Worm (Caenorhabditis elegans) whole organism, early embryonic: ENCODE results near the gene daf-2.

Experiments
- B0310.2 ChIP-seq: sonication (generic microtip); optimal IDR thresholded peaks from 2 replicates; lab custom pipeline; 2016; ENCODE audit warnings: mild to moderate bottlenecking, missing genetic modification characterization, missing compliant biosample characterization
- F13C5.2 ChIP-seq: sonication (generic microtip); optimal IDR thresholded peaks from 2 replicates; lab custom pipeline; 2017; ENCODE audit warnings: mild to moderate bottlenecking, missing genetic modification characterization, inconsistent platforms, missing compliant biosample characterization
- aly-1 ChIP-seq: sonication (generic microtip); optimal IDR thresholded peaks from 2 replicates; lab custom pipeline; 2016; ENCODE audit warnings: missing genetic modification characterization, missing compliant biosample characterization
- ama-1 ChIP-seq: fragments of 150-350 bp; optimal IDR thresholded peaks from 2 replicates; lab custom pipeline; 2014
- ceh-13 ChIP-seq: fragments of 200-800 bp; sonication (Bioruptor generic); optimal IDR thresholded peaks from 2 replicates; lab custom pipeline; 2018; ENCODE audit warnings: mild to moderate bottlenecking, missing genetic modification characterization, missing compliant biosample characterization
- ceh-36 ChIP-seq: sonication (generic microtip); optimal IDR thresholded peaks from 2 replicates; lab custom pipeline; 2016; ENCODE audit warnings: missing genetic modification characterization, inconsistent platforms, missing compliant biosample characterization
- ets-7 ChIP-seq: sonication (generic microtip); optimal IDR thresholded peaks from 2 replicates; lab custom pipeline; 2016; ENCODE audit warnings: missing genotype, missing genetic modification characterization, missing compliant biosample characterization
- flt-1 ChIP-seq: fragments of 200-800 bp; sonication (Bioruptor generic); IDR thresholded peaks from 2 replicates; pipeline ENCODE4 v1.3.6; 2022; ENCODE audit warnings: missing genetic modification characterization, missing compliant biosample characterization
- hmbx-1 ChIP-seq: sonication (generic microtip); optimal IDR thresholded peaks from 2 replicates; lab custom pipeline; 2016; ENCODE audit warnings: mild to moderate bottlenecking, missing genetic modification characterization, missing compliant biosample characterization
- hmg-4 ChIP-seq: fragments of 200-800 bp; sonication (Bioruptor generic); optimal IDR thresholded peaks from 2 replicates; lab custom pipeline; 2018; ENCODE audit warnings: mild to moderate bottlenecking, missing genetic modification characterization, missing compliant biosample characterization
- hnd-1 ChIP-seq: sonication (generic microtip); optimal IDR thresholded peaks from 2 replicates; lab custom pipeline; 2016; ENCODE audit warnings: missing genetic modification characterization, missing compliant biosample characterization
- pes-1 ChIP-seq: fragments of 200-800 bp; sonication (Bioruptor generic); IDR thresholded peaks from 2 replicates; pipeline ENCODE4 v1.3.6; 2022; ENCODE audit warnings: missing genetic modification reagents, missing genetic modification characterization, missing compliant biosample characterization
- scrt-1 ChIP-seq: fragments of 200-800 bp; sonication (Bioruptor generic); IDR thresholded peaks from 2 replicates; pipeline ENCODE4 v1.3.6; 2022; ENCODE audit warnings: missing genetic modification characterization, missing compliant biosample characterization
- sea-1 ChIP-seq: fragments of 200-800 bp; sonication (Bioruptor generic); conservative IDR thresholded peaks from 2 replicates; pipeline ENCODE4 v1.3.6; 2022; ENCODE audit warnings: missing genetic modification characterization, missing compliant biosample characterization
- tbx-11 ChIP-seq: fragments of 200-800 bp; sonication (Bioruptor generic); IDR thresholded peaks from 2 replicates; pipeline ENCODE4 v1.3.6; 2022; ENCODE audit warnings: missing genetic modification characterization, missing compliant biosample characterization
- tbx-37 ChIP-seq: fragments of 200-800 bp; sonication (Bioruptor generic); conservative IDR thresholded peaks from 2 replicates; pipeline ENCODE4 v1.3.6; 2022; ENCODE audit warnings: missing genetic modification reagents, missing genetic modification characterization, missing compliant biosample characterization
- tra-4 ChIP-seq: sonication (generic microtip); optimal IDR thresholded peaks from 2 replicates; lab custom pipeline; 2017; ENCODE audit warnings: missing genetic modification characterization, missing compliant biosample characterization

The daf-2 gene

ce11 chrIII:3029822-3030221 is 10.8 kb downstream of the daf-2 start:
- TF ChIP-seq flt-1 (GFP tag; lab: Robert Waterston, UW) (no peak), tbx-37 (GFP tag; lab: Robert Waterston, UW) (no peak), ets-7 (tag; lab: Kevin White, UChicago) (no peak), tbx-11 (GFP tag; lab: Robert Waterston, UW) (no peak), B0310.2 (tag; lab: Kevin White, UChicago) (no peak), ceh-13 (GFP tag; lab: Kevin White, UChicago) (no peak)

DNA sequence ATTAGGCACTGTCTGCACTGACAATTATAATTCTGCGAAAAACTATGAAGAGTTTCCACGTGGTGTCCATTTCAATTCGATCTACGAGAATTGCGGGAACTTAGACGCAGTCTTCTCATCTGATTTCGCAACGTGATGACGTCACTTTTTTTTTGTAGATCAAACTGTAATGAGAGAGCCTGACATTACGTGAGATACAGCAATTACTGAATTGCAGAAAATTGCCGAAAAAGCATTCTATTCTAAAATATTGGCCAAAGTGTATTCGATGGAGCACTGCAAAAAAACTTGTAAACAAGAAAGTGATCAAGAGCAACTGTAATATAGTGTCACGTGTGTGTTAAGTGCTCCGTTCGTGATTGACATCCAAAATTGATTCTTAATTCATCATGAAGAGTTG is 14.0 kb downstream of the daf-2 start:
- TF ChIP-seq B0310.2 (tag; lab: Kevin White, UChicago): no peak
- no peak for TF ChIP-seq ceh-36 (tag; lab: Kevin White, UChicago)
- TF ChIP-seq tbx-11 (GFP tag; lab: Robert Waterston, UW): no peak
- TF ChIP-seq hmg-4 (GFP tag; lab: Kevin White, UChicago): no peak
- TF ChIP-seq hmbx-1 (tag; lab: Kevin White, UChicago): no peak
- TF ChIP-seq scrt-1 (GFP tag; lab: Robert Waterston, UW): no peak
- TF ChIP-seq flt-1 (GFP tag; lab: Robert Waterston, UW): no peak

DNA sequence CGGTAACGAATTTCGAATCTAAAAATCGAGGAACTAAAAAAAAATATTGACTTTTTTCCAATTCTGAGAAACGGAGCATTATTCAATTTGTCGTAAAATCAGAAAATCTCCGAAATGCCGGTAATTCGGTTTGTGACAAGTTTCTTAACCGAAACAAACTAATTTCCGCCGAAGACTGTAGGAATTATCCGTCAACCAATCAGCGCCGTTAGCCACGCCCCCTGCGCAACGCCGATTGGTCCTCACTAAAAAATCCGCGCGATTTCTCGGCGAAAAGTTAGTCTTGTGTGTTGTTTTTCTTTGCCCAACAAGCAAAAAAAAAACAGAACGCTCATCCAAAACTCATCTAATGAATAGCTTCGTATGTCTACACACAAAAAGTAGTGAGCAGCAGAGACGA is 20.6 kb downstream of the daf-2 start:
- TF ChIP-seq ets-7 (tag; lab: Kevin White, UChicago): no peak
- no peak for TF ChIP-seq tbx-37 (GFP tag; lab: Robert Waterston, UW)
- TF ChIP-seq flt-1 (GFP tag; lab: Robert Waterston, UW): no peak
- no peak for TF ChIP-seq hmbx-1 (tag; lab: Kevin White, UChicago)
- TF ChIP-seq aly-1: no peak
- TF ChIP-seq hnd-1 (tag; lab: Kevin White, UChicago): no peak
- TF ChIP-seq ama-1: no peak
- no peak for TF ChIP-seq scrt-1 (GFP tag; lab: Robert Waterston, UW)
- TF ChIP-seq B0310.2 (tag; lab: Kevin White, UChicago): no peak
- no peak for TF ChIP-seq F13C5.2 (tag; lab: Kevin White, UChicago)
- no peak for TF ChIP-seq ceh-13 (GFP tag; lab: Kevin White, UChicago)
- TF ChIP-seq pes-1 (GFP tag; lab: Robert Waterston, UW): no peak
- TF ChIP-seq sea-1: no peak
- TF ChIP-seq ceh-36 (tag; lab: Kevin White, UChicago): no peak
- no peak for TF ChIP-seq tbx-11 (GFP tag; lab: Robert Waterston, UW)
- no peak for TF ChIP-seq hmg-4 (GFP tag; lab: Kevin White, UChicago)
- no peak for TF ChIP-seq tra-4 (tag; lab: Kevin White, UChicago)

- no peak for TF ChIP-seq sea-1
- no peak for TF ChIP-seq flt-1 (GFP tag; lab: Robert Waterston, UW)
- no peak for TF ChIP-seq tbx-11 (GFP tag; lab: Robert Waterston, UW)
- no peak for TF ChIP-seq F13C5.2 (tag; lab: Kevin White, UChicago)
Measured at ce11 chrIII:3018822-3019221, 21.8 kb downstream of the daf-2 start.

- 0 out of 2 replicates have a peak, but pooled peaks have one; percentile 4 for TF ChIP-seq tbx-37 (GFP tag; lab: Robert Waterston, UW)
- peak; percentile 11; the same call in 1 of the 2 replicates for TF ChIP-seq pes-1 (GFP tag; lab: Robert Waterston, UW)
Measured at ce11 chrIII:3011644-3012043, 29.0 kb downstream of the daf-2 start.

DNA sequence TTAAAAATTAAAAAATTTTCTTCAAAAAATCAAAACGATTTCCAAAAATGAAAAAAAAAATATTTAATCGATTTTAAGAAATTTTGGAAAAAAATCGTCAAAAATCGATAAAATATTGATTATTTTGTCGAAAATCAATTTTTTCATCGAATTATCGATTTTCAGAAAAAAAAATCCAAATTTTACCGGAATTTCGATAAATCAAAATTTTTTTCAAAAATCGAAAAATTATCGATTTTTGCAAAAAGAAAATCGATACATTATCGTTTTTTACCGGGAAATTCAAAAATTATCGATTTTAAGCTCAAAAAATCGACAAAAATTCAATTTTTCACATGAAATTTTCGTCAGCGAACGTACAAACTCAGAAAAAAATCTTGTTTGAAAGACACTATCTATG is 45.4 kb downstream of the daf-2 start:
- no peak for TF ChIP-seq tra-4 (tag; lab: Kevin White, UChicago)

DNA sequence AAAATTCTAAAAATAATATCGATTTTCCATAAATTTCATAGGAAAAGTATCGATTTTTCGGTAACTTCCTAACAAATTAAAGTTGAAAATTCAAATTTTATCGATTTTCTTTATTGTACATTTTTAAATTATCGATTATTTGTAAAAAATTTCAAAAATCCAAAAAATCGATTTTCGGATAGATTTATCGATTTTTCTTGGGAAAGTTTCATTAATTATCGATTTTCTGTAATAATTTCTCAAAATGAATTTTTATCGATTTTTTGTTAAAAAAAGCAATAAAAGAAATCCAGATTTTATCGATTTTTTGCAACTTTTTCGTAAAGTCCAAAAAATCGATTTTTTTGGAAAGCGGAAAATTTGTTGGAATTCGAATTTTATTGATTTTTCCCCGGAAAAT is 46.7 kb downstream of the daf-2 start:
- TF ChIP-seq hnd-1 (tag; lab: Kevin White, UChicago) (no peak), aly-1 (no peak), ceh-36 (tag; lab: Kevin White, UChicago) (no peak), ets-7 (tag; lab: Kevin White, UChicago) (no peak), ama-1 (no peak), scrt-1 (GFP tag; lab: Robert Waterston, UW) (no peak), sea-1 (no peak), tra-4 (tag; lab: Kevin White, UChicago) (no peak), B0310.2 (tag; lab: Kevin White, UChicago) (no peak), flt-1 (GFP tag; lab: Robert Waterston, UW) (no peak), hmg-4 (GFP tag; lab: Kevin White, UChicago) (no peak), F13C5.2 (tag; lab: Kevin White, UChicago) (no peak), pes-1 (GFP tag; lab: Robert Waterston, UW) (no peak), hmbx-1 (tag; lab: Kevin White, UChicago) (no peak)

ce11 chrIII:2992234-2992633 is 48.4 kb downstream of the daf-2 start:
- TF ChIP-seq ceh-13 (GFP tag; lab: Kevin White, UChicago): no peak
- no peak for TF ChIP-seq hmbx-1 (tag; lab: Kevin White, UChicago)
- TF ChIP-seq ama-1: no peak
- no peak for TF ChIP-seq pes-1 (GFP tag; lab: Robert Waterston, UW)
- TF ChIP-seq ets-7 (tag; lab: Kevin White, UChicago): no peak
- TF ChIP-seq scrt-1 (GFP tag; lab: Robert Waterston, UW): no peak
- TF ChIP-seq flt-1 (GFP tag; lab: Robert Waterston, UW): no peak
- TF ChIP-seq B0310.2 (tag; lab: Kevin White, UChicago): no peak
- TF ChIP-seq ceh-36 (tag; lab: Kevin White, UChicago): no peak
- no peak for TF ChIP-seq aly-1
- no peak for TF ChIP-seq hnd-1 (tag; lab: Kevin White, UChicago)
- TF ChIP-seq hmg-4 (GFP tag; lab: Kevin White, UChicago): no peak
- no peak for TF ChIP-seq sea-1
- TF ChIP-seq tbx-11 (GFP tag; lab: Robert Waterston, UW): no peak
- TF ChIP-seq F13C5.2 (tag; lab: Kevin White, UChicago): no peak
- TF ChIP-seq tbx-37 (GFP tag; lab: Robert Waterston, UW): no peak
- TF ChIP-seq tra-4 (tag; lab: Kevin White, UChicago): no peak
